Worm (Caenorhabditis elegans): Measurements from ENCODE around the gene smim-14.

Gene smim-14

DNA sequence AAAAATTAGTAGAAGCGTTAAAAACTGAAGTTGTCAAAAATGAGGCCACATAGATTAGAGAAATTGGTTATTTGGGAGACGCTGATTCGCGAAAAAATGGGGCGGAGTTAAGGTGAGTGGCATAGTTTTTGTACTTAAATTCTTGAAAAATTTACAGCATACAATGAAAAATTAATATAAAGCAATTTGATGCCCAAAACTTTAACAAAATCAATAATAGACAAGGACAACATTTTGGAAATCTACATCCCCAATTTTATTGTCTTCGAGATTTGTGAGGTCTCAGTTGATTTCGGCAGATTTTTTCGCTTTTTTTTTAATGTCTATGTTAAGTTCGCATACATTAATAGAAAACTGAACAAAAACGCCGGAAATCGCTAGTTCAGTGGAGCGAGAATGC lies 6.7 kb upstream of the smim-14 start (continued):
- TF ChIP-seq xbp-1 (tag; optimal IDR thresholded peaks at IDR 0.05), result peak; percentile 60
- peak; percentile 54 for TF ChIP-seq unc-86 (tag; optimal IDR thresholded peaks at IDR 0.05)
- TF ChIP-seq pag-3 (tag; optimal IDR thresholded peaks at IDR 0.05; ENCODE audit: borderline replicate concordance, insufficient read depth), result no peak
- no peak for TF ChIP-seq fos-1 (tag; optimal IDR thresholded peaks at IDR 0.05)
- TF ChIP-seq unc-62 (GFP tag; optimal IDR thresholded peaks at IDR 0.05), result no peak
- no peak for TF ChIP-seq tlp-1 (tag; optimal IDR thresholded peaks at IDR 0.05)
- TF ChIP-seq ceh-88 (GFP tag; IDR thresholded peaks at IDR 0.05), result peak; percentile 65; the same call in 1 of the 2 replicates
- TF ChIP-seq pqm-1 (tag; optimal IDR thresholded peaks at IDR 0.05), result no peak
- peak; percentile 69 for TF ChIP-seq nhr-71 (tag; optimal IDR thresholded peaks at IDR 0.05)
- no peak for TF ChIP-seq ceh-82 (tag; optimal IDR thresholded peaks at IDR 0.05)
- no peak for TF ChIP-seq jun-1 (tag; optimal IDR thresholded peaks at IDR 0.05)
- peak; percentile 82 for TF ChIP-seq ceh-63 (GFP tag; optimal IDR thresholded peaks at IDR 0.05)
- no peak for TF ChIP-seq zag-1 (tag; optimal IDR thresholded peaks at IDR 0.05)
- TF ChIP-seq pax-3 (tag; optimal IDR thresholded peaks at IDR 0.05), result peak; percentile 96
- TF ChIP-seq lin-39 (tag; optimal IDR thresholded peaks at IDR 0.05), result no peak
- no peak for TF ChIP-seq nhr-11 (tag; optimal IDR thresholded peaks at IDR 0.05)
- TF ChIP-seq ceh-90 (tag; optimal IDR thresholded peaks at IDR 0.05), result peak; percentile 81
- TF ChIP-seq lin-35 (GFP tag; optimal IDR thresholded peaks at IDR 0.05), result peak in 1 of 2 experiments; percentile 11
- peak; percentile 40 for TF ChIP-seq swsn-7 (tag; optimal IDR thresholded peaks at IDR 0.05)
- TF ChIP-seq nhr-76 (tag; optimal IDR thresholded peaks at IDR 0.05), result no peak
- no peak for TF ChIP-seq mep-1 (tag; optimal IDR thresholded peaks at IDR 0.05)
- peak; percentile 21 for TF ChIP-seq elt-2 (tag; optimal IDR thresholded peaks at IDR 0.05)
- TF ChIP-seq lin-15B (tag; optimal IDR thresholded peaks at IDR 0.05), result no peak
- peak; percentile 27 for TF ChIP-seq C04F5.9 (tag; optimal IDR thresholded peaks at IDR 0.05)
- peak; percentile 41 for TF ChIP-seq lin-14 (GFP tag; optimal IDR thresholded peaks at IDR 0.05)
- TF ChIP-seq nhr-237 (tag; optimal IDR thresholded peaks at IDR 0.05), result no peak
- no peak for TF ChIP-seq nhr-12 (tag; optimal IDR thresholded peaks at IDR 0.05)
- peak; percentile 11 for TF ChIP-seq vab-15 (tag; optimal IDR thresholded peaks at IDR 0.05)
- TF ChIP-seq dpl-1 (GFP tag; optimal IDR thresholded peaks at IDR 0.05), result no peak
- TF ChIP-seq dsc-1 (tag; optimal IDR thresholded peaks at IDR 0.05), result peak; percentile 59
- TF ChIP-seq efl-3 (GFP tag; optimal IDR thresholded peaks at IDR 0.05), result peak; percentile 22
- peak; percentile 77 for TF ChIP-seq Y116A8C.19 (tag; optimal IDR thresholded peaks at IDR 0.05; ENCODE audit: borderline replicate concordance)
- peak; percentile 76 for TF ChIP-seq sox-4 (tag; optimal IDR thresholded peaks at IDR 0.05)
- TF ChIP-seq zip-4 (GFP tag; optimal IDR thresholded peaks at IDR 0.05), result no peak
- no peak for TF ChIP-seq grh-1 (GFP tag; IDR thresholded peaks at IDR 0.05)
- TF ChIP-seq sptf-1 (tag; optimal IDR thresholded peaks at IDR 0.05), result no peak
- TF ChIP-seq nhr-77 (tag; optimal IDR thresholded peaks at IDR 0.05), result no peak
- TF ChIP-seq ztf-11 (tag; optimal IDR thresholded peaks at IDR 0.05), result peak in 1 of 2 experiments; percentile 86
- no peak for TF ChIP-seq mef-2 (tag; optimal IDR thresholded peaks at IDR 0.05)
- peak; percentile 78 for TF ChIP-seq isw-1 (GFP tag; IDR thresholded peaks at IDR 0.05)

- TF ChIP-seq zag-1 (tag; optimal IDR thresholded peaks at IDR 0.05), result no peak
- TF ChIP-seq sox-4 (tag; optimal IDR thresholded peaks at IDR 0.05), result no peak
- no peak for TF ChIP-seq aha-1 (tag; optimal IDR thresholded peaks at IDR 0.05)
- TF ChIP-seq elt-2 (tag; optimal IDR thresholded peaks at IDR 0.05), result peak; percentile 30
- no peak for TF ChIP-seq unc-86 (tag; optimal IDR thresholded peaks at IDR 0.05)
- TF ChIP-seq pqm-1 (tag; optimal IDR thresholded peaks at IDR 0.05), result peak; percentile 5
- TF ChIP-seq nhr-12 (tag; optimal IDR thresholded peaks at IDR 0.05), result no peak
- TF ChIP-seq swsn-7 (tag; optimal IDR thresholded peaks at IDR 0.05), result no peak
- TF ChIP-seq blmp-1 (tag; optimal IDR thresholded peaks at IDR 0.05), result peak; percentile 33
- no peak for TF ChIP-seq fkh-10 (GFP tag; optimal IDR thresholded peaks at IDR 0.05)
- TF ChIP-seq nhr-77 (tag; optimal IDR thresholded peaks at IDR 0.05), result no peak
- no peak for TF ChIP-seq lin-13 (GFP tag; optimal IDR thresholded peaks at IDR 0.05)
- TF ChIP-seq ceh-88 (GFP tag; IDR thresholded peaks at IDR 0.05), result no peak
- no peak for TF ChIP-seq nhr-20 (tag; optimal IDR thresholded peaks at IDR 0.05)
- TF ChIP-seq elt-3 (tag; optimal IDR thresholded peaks at IDR 0.05), result no peak
- TF ChIP-seq egl-27 (tag; optimal IDR thresholded peaks at IDR 0.05), result no peak
- no peak for TF ChIP-seq mef-2 (tag; optimal IDR thresholded peaks at IDR 0.05)
- TF ChIP-seq skn-1 (tag; optimal IDR thresholded peaks at IDR 0.05), result no peak
- no peak for TF ChIP-seq nhr-47 (tag; optimal IDR thresholded peaks at IDR 0.05)
- no peak for TF ChIP-seq mab-9 (GFP tag; IDR thresholded peaks at IDR 0.05)
- TF ChIP-seq efl-3 (GFP tag; optimal IDR thresholded peaks at IDR 0.05), result no peak
These were observed 6.0 kb upstream of the smim-14 start, which contains the start of gene C34C12.9 for ce11 chrIII:3475497-3475896. Gene C34C12.9 (minus strand): TSS chrIII:3475512.
